Worm (Caenorhabditis elegans): ENCODE data around the gene C14A4.9.

C14A4.9 gene

DNA sequence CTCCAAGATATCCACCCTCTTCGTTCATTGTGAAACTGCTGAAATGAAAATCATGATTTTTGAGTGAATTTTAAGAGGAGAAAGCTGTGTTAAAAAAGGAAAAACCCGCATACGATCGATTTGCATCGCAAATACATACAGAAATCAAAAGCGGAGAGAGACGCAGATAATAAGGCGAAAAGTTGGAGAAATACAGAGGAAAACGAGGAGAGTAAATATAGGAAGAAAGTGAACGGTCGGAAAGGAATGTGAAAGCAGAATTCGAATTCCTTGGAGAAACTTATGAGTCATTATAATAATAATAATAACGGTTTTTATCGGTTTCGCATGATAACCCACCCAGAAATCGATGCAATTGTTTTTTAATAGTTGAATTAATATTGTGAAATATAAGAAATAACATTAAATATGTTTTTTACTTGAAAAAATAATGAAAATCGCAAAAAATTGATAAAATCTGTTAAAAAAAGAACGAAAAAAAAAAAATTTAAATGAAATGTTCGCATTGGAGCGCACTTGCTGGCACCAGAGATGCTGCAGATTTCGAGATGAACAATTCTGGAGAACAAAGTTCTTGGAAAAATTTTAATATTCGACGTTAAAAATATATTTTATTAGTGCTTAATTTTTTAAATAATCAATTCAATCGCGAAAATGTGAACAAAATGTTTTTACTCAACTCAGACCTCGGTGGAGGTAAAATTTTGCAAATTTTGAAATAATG is 8.3 kb downstream of the C14A4.9 start, which contains the start of gene ccm-3 (continued):
- TF ChIP-seq snpc-4 (tag; optimal IDR thresholded peaks at IDR 0.05) (no peak), elt-1 (tag; optimal IDR thresholded peaks at IDR 0.05) (no peak), sem-4 (tag; optimal IDR thresholded peaks at IDR 0.05) (no peak), lin-13 (GFP tag; optimal IDR thresholded peaks at IDR 0.05) (no peak), gmeb-1 (tag; optimal IDR thresholded peaks at IDR 0.05) (no peak), alr-1 (tag; optimal IDR thresholded peaks at IDR 0.05) (no peak), egl-27 (tag; optimal IDR thresholded peaks at IDR 0.05) (no peak)

DNA sequence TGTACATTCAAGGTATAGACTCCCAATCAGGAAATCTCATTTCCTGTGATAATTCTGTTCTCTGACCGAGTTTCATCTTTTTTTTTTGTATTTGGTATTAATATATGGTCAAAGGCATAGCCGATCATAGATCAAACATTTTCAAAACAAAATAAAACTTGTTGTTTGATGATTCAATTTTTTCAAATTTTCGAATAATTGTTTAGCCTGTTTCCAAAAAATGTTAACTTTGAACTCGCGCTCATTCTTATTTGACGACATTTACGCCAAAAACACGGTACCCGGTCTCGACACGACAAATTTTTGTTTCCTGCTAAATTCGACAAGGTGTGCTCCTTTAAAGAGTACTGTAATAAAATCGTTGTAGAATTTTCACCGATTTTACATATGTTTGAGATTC is 9.7 kb downstream of the C14A4.9 start:
- TF ChIP-seq unc-39 (tag; optimal IDR thresholded peaks at IDR 0.05), result no peak
- no peak for TF ChIP-seq lin-13 (GFP tag; optimal IDR thresholded peaks at IDR 0.05)
- TF ChIP-seq ama-1 (optimal IDR thresholded peaks at IDR 0.05), result no peak
- TF ChIP-seq R02D3.7 (tag; optimal IDR thresholded peaks at IDR 0.05), result no peak
- no peak for TF ChIP-seq zag-1 (tag; optimal IDR thresholded peaks at IDR 0.05)
- no peak for TF ChIP-seq nhr-25 (tag; optimal IDR thresholded peaks at IDR 0.05)
- TF ChIP-seq unc-55 (GFP tag; optimal IDR thresholded peaks at IDR 0.05), result no peak
- TF ChIP-seq lin-11 (tag; optimal IDR thresholded peaks at IDR 0.05), result no peak
- no peak for TF ChIP-seq lsy-2 (tag; optimal IDR thresholded peaks at IDR 0.05)
- TF ChIP-seq mab-5 (tag; optimal IDR thresholded peaks at IDR 0.05), result no peak
- no peak for TF ChIP-seq ztf-4 (tag; optimal IDR thresholded peaks at IDR 0.05)
- TF ChIP-seq mdl-1 (tag; optimal IDR thresholded peaks at IDR 0.05), result no peak
- TF ChIP-seq aly-2 (tag; optimal IDR thresholded peaks at IDR 0.05), result no peak
- TF ChIP-seq blmp-1 (tag; optimal IDR thresholded peaks at IDR 0.05; ENCODE audit: insufficient read depth), result no peak
- no peak for TF ChIP-seq nhr-21 (tag; optimal IDR thresholded peaks at IDR 0.05)
- no peak for TF ChIP-seq C34F6.9 (tag; optimal IDR thresholded peaks at IDR 0.05)
- no peak for TF ChIP-seq nhr-10 (tag; optimal IDR thresholded peaks at IDR 0.05)

DNA sequence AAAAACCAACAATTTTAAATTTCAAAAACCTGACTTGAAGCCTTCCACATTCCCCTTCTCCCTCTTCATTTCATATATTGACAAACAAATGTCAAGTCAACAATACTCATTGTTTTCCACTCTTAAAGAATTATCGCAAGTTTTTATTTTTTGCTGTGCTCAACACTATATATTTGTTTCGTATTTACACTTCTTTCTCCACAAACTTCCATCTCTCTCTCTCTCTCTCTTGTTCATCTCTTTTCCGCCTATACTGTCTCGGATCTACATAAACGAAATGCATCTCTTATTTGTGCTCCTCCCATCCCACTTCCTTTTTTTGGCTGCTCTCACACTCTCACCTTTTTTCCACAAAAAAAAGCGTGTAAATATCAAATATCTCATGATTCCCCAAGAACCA is 13.6 kb downstream of the C14A4.9 start, which contains the start of gene C14A4.12:
Gene C14A4.12, plus strand, starts transcription at position 301 of the 400 bp plus-strand sequence.
- TF ChIP-seq ceh-16 (tag; optimal IDR thresholded peaks at IDR 0.05) (no peak), nhr-6 (tag; optimal IDR thresholded peaks at IDR 0.05) (no peak), nhr-12 (tag; optimal IDR thresholded peaks at IDR 0.05) (no peak), ztf-11 (tag; optimal IDR thresholded peaks at IDR 0.05) (no peak), R02D3.7 (tag; optimal IDR thresholded peaks at IDR 0.05) (no peak)

DNA sequence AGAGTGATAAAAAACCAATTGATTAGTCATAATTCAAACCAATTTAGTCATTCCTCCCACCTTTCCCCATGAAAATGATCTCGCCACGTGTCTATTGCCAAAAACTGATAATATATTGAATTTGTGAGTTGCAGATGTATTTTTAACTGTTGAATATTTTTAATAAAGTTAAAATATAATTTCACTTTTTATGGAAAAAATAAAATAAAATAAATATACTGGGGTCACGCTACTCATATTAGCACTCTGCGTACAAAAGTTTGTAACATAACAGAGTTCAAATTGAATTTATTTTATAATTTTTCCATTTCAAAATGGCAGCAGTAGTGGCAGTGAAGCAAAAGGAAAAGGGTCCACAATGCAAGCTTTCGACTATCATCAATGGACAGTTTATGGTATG is 19.0 kb downstream of the C14A4.9 start, which contains the start of gene C14A4.13:
Gene C14A4.13, plus strand, starts transcription at position 301 of the 400 bp plus-strand sequence.
- TF ChIP-seq elt-3 (tag; optimal IDR thresholded peaks at IDR 0.05), result no peak
- no peak for TF ChIP-seq lin-39 (tag; optimal IDR thresholded peaks at IDR 0.05)
- TF ChIP-seq nhr-23 (tag; optimal IDR thresholded peaks at IDR 0.05), result no peak
- TF ChIP-seq peb-1 (tag; optimal IDR thresholded peaks at IDR 0.05), result no peak
- TF ChIP-seq ama-1 (optimal IDR thresholded peaks at IDR 0.05), result no peak
- no peak for TF ChIP-seq R02D3.7 (tag; optimal IDR thresholded peaks at IDR 0.05)
- no peak for TF ChIP-seq mdl-1 (tag; optimal IDR thresholded peaks at IDR 0.05)
- TF ChIP-seq lin-13 (GFP tag; optimal IDR thresholded peaks at IDR 0.05), result no peak
- TF ChIP-seq nhr-129 (tag; optimal IDR thresholded peaks at IDR 0.05), result no peak
- no peak for TF ChIP-seq mab-5 (tag; optimal IDR thresholded peaks at IDR 0.05)
- no peak for TF ChIP-seq nhr-6 (tag; optimal IDR thresholded peaks at IDR 0.05)
- TF ChIP-seq alr-1 (tag; optimal IDR thresholded peaks at IDR 0.05), result no peak
- TF ChIP-seq zag-1 (tag; optimal IDR thresholded peaks at IDR 0.05), result no peak
- no peak for TF ChIP-seq ceh-16 (tag; optimal IDR thresholded peaks at IDR 0.05)
- TF ChIP-seq unc-39 (tag; optimal IDR thresholded peaks at IDR 0.05), result no peak
- no peak for TF ChIP-seq sem-4 (tag; optimal IDR thresholded peaks at IDR 0.05)
- no peak for TF ChIP-seq blmp-1 (tag; optimal IDR thresholded peaks at IDR 0.05; ENCODE audit: insufficient read depth)
- TF ChIP-seq nhr-77 (tag; optimal IDR thresholded peaks at IDR 0.05), result no peak
- TF ChIP-seq F13H6.1 (tag; optimal IDR thresholded peaks at IDR 0.05), result no peak
- no peak for TF ChIP-seq unc-62 (GFP tag; optimal IDR thresholded peaks at IDR 0.05)

DNA sequence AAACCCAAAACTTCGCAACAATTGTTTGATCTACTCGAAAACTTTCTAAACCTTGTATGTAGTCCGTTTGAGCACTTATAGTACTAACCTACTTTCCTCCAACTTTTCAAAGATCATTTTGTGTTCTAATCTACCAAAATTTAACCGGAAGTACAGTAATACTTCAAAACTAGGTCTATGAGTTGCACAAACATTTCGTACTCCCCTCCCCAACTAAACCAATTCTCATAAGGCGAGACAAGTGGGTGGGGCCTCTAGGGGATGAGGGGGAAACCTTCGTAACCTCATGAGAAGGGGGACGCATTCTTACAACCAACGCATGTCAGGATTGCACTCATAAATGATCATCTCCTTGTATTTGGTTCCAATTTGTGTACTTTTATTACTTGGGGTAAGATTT is 22.8 kb downstream of the C14A4.9 start, which contains the start of gene cutl-9:
Gene cutl-9, plus strand, starts transcription at position 301 of the 400 bp plus-strand sequence.
- TF ChIP-seq alr-1 (tag; optimal IDR thresholded peaks at IDR 0.05), result no peak
- TF ChIP-seq snpc-4 (tag; optimal IDR thresholded peaks at IDR 0.05), result no peak
- no peak for TF ChIP-seq crh-2 (tag; optimal IDR thresholded peaks at IDR 0.05)
- TF ChIP-seq sem-4 (tag; optimal IDR thresholded peaks at IDR 0.05), result no peak
- no peak for TF ChIP-seq dmd-4 (tag; optimal IDR thresholded peaks at IDR 0.05)
- TF ChIP-seq elt-1 (tag; optimal IDR thresholded peaks at IDR 0.05), result no peak
- TF ChIP-seq lin-13 (GFP tag; optimal IDR thresholded peaks at IDR 0.05), result no peak
- no peak for TF ChIP-seq Y55F3AM.14 (GFP tag; optimal IDR thresholded peaks at IDR 0.05)
- no peak for TF ChIP-seq nhr-10 (tag; optimal IDR thresholded peaks at IDR 0.05)
- TF ChIP-seq aly-2 (tag; optimal IDR thresholded peaks at IDR 0.05), result no peak
- no peak for TF ChIP-seq mdl-1 (tag; optimal IDR thresholded peaks at IDR 0.05)
- no peak for TF ChIP-seq nhr-12 (tag; optimal IDR thresholded peaks at IDR 0.05)
- TF ChIP-seq ceh-82 (tag; optimal IDR thresholded peaks at IDR 0.05), result no peak
- no peak for TF ChIP-seq nhr-25 (tag; optimal IDR thresholded peaks at IDR 0.05)
- TF ChIP-seq mab-5 (tag; optimal IDR thresholded peaks at IDR 0.05), result no peak
- no peak for TF ChIP-seq nhr-21 (tag; optimal IDR thresholded peaks at IDR 0.05)

All from whole organism, L2 larva.